Fruit fly (Drosophila melanogaster): Measurements from ENCODE around the gene Npc2g.

DNA sequence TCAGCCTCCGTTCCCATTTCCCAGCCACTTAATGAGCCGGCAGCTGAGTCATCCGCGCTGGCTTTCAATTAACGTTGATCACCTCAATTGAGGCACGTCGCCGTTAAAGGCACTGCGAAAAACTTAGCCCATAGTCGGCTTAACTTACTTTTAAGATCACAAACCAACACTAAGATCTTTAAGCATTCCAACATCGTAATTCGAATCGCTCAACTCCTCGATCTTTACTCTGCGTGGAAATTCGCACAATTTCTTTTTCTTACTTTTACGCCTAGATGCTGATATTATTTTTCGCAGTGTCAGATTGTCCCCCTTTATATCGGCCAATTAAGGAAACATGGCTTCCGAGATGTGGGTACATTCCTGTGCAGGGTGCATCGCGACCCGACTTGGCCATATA, 22.7 kb downstream of the Npc2g start:
- no peak for TF ChIP-seq ovo (GFP tag; optimal IDR thresholded peaks at IDR 0.05)
- TF ChIP-seq toe (GFP tag; optimal IDR thresholded peaks at IDR 0.05): no peak
- TF ChIP-seq CG33017 (tag; optimal IDR thresholded peaks at IDR 0.05): no peak
- no peak for TF ChIP-seq CG7045 (GFP tag; optimal IDR thresholded peaks at IDR 0.05)
- no peak for TF ChIP-seq bab1 (GFP tag; optimal IDR thresholded peaks at IDR 0.05)
